Worm (Caenorhabditis elegans): ENCODE data around the gene asp-2.

DNA sequence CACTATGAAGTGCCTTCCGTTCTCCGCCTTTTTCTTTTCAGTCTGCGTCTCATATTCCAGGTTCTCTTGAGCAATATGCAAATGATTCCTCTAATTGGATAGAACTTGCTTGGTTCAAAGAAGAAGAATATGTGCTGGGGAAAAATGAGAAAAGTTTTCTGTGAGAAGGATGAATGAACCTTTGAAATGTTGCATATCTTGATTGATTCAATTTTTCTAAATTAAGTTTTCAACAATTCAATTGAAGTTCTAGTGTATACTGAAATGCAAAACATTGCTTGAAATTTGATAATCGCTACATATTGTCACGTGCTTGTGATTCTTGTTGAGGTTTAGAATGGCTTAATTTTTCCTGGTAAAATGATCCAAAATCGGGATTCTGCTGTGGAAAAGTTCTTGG lies 45.3 kb upstream of the asp-2 start:
- TF ChIP-seq ztf-11 (tag; optimal IDR thresholded peaks at IDR 0.05) = no peak
- no peak for TF ChIP-seq nhr-77 (tag; optimal IDR thresholded peaks at IDR 0.05)

All from whole organism, L1 larva.